Worm (Caenorhabditis elegans) whole organism, early embryonic: ENCODE results near the gene ttr-15.

Source experiments
- B0310.2 ChIP-seq: sonication (generic microtip); optimal IDR thresholded peaks from 2 replicates; lab custom pipeline; 2016; ENCODE audit warnings: mild to moderate bottlenecking, missing genetic modification characterization, missing compliant biosample characterization
- F13C5.2 ChIP-seq: sonication (generic microtip); optimal IDR thresholded peaks from 2 replicates; lab custom pipeline; 2017; ENCODE audit warnings: mild to moderate bottlenecking, missing genetic modification characterization, inconsistent platforms, missing compliant biosample characterization
- aly-1 ChIP-seq: sonication (generic microtip); optimal IDR thresholded peaks from 2 replicates; lab custom pipeline; 2016; ENCODE audit warnings: missing genetic modification characterization, missing compliant biosample characterization
- ama-1 ChIP-seq: fragments of 150-350 bp; optimal IDR thresholded peaks from 2 replicates; lab custom pipeline; 2014
- ceh-13 ChIP-seq: fragments of 200-800 bp; sonication (Bioruptor generic); optimal IDR thresholded peaks from 2 replicates; lab custom pipeline; 2018; ENCODE audit warnings: mild to moderate bottlenecking, missing genetic modification characterization, missing compliant biosample characterization
- ceh-36 ChIP-seq: sonication (generic microtip); optimal IDR thresholded peaks from 2 replicates; lab custom pipeline; 2016; ENCODE audit warnings: missing genetic modification characterization, inconsistent platforms, missing compliant biosample characterization
- ets-7 ChIP-seq: sonication (generic microtip); optimal IDR thresholded peaks from 2 replicates; lab custom pipeline; 2016; ENCODE audit warnings: missing genotype, missing genetic modification characterization, missing compliant biosample characterization
- flt-1 ChIP-seq: fragments of 200-800 bp; sonication (Bioruptor generic); IDR thresholded peaks from 2 replicates; pipeline ENCODE4 v1.3.6; 2022; ENCODE audit warnings: missing genetic modification characterization, missing compliant biosample characterization
- hmbx-1 ChIP-seq: sonication (generic microtip); optimal IDR thresholded peaks from 2 replicates; lab custom pipeline; 2016; ENCODE audit warnings: mild to moderate bottlenecking, missing genetic modification characterization, missing compliant biosample characterization
- hmg-4 ChIP-seq: fragments of 200-800 bp; sonication (Bioruptor generic); optimal IDR thresholded peaks from 2 replicates; lab custom pipeline; 2018; ENCODE audit warnings: mild to moderate bottlenecking, missing genetic modification characterization, missing compliant biosample characterization
- hnd-1 ChIP-seq: sonication (generic microtip); optimal IDR thresholded peaks from 2 replicates; lab custom pipeline; 2016; ENCODE audit warnings: missing genetic modification characterization, missing compliant biosample characterization
- pes-1 ChIP-seq: fragments of 200-800 bp; sonication (Bioruptor generic); IDR thresholded peaks from 2 replicates; pipeline ENCODE4 v1.3.6; 2022; ENCODE audit warnings: missing genetic modification reagents, missing genetic modification characterization, missing compliant biosample characterization
- scrt-1 ChIP-seq: fragments of 200-800 bp; sonication (Bioruptor generic); IDR thresholded peaks from 2 replicates; pipeline ENCODE4 v1.3.6; 2022; ENCODE audit warnings: missing genetic modification characterization, missing compliant biosample characterization
- sea-1 ChIP-seq: fragments of 200-800 bp; sonication (Bioruptor generic); conservative IDR thresholded peaks from 2 replicates; pipeline ENCODE4 v1.3.6; 2022; ENCODE audit warnings: missing genetic modification characterization, missing compliant biosample characterization
- tbx-11 ChIP-seq: fragments of 200-800 bp; sonication (Bioruptor generic); IDR thresholded peaks from 2 replicates; pipeline ENCODE4 v1.3.6; 2022; ENCODE audit warnings: missing genetic modification characterization, missing compliant biosample characterization
- tbx-37 ChIP-seq: fragments of 200-800 bp; sonication (Bioruptor generic); conservative IDR thresholded peaks from 2 replicates; pipeline ENCODE4 v1.3.6; 2022; ENCODE audit warnings: missing genetic modification reagents, missing genetic modification characterization, missing compliant biosample characterization
- tra-4 ChIP-seq: sonication (generic microtip); optimal IDR thresholded peaks from 2 replicates; lab custom pipeline; 2017; ENCODE audit warnings: missing genetic modification characterization, missing compliant biosample characterization

Gene ttr-15

ce11 chrIII:10305295-10305694 is 32.4 kb upstream of the ttr-15 start:
- no peak for TF ChIP-seq pes-1 (GFP tag; lab: Robert Waterston, UW)

DNA sequence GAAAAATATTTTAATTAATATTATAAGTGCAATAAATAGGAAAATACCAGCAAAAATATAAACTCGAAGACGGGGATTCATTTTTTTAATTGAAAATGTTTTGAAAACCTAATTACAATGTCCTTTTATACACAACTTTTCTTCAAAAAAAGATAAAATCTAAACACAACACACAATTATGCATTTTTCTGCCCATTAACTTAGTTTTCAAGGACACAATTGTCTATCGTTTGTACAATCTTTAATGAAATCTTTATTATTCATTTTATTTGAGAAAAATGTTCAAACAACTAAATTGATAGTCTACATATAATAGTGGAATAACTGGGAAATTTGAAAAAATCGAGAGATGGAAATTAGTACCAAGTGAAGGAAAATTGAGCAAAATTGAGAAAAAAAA is 31.6 kb upstream of the ttr-15 start, which contains the start of gene T07A5.1:
T07A5.1 (minus strand) TSS at position 149 of the 400 bp plus-strand sequence.
- no peak for TF ChIP-seq F13C5.2 (tag; lab: Kevin White, UChicago)
- TF ChIP-seq hmg-4 (GFP tag; lab: Kevin White, UChicago): no peak
- no peak for TF ChIP-seq hmbx-1 (tag; lab: Kevin White, UChicago)
- no peak for TF ChIP-seq ceh-13 (GFP tag; lab: Kevin White, UChicago)
- TF ChIP-seq ama-1 (lab: Kevin White, UChicago): no peak
- no peak for TF ChIP-seq B0310.2
- no peak for TF ChIP-seq tbx-11 (GFP tag; lab: Robert Waterston, UW)
- TF ChIP-seq ceh-36 (tag; lab: Kevin White, UChicago): no peak
- TF ChIP-seq flt-1: no peak
- no peak for TF ChIP-seq tra-4
- no peak for TF ChIP-seq aly-1 (tag; lab: Kevin White, UChicago)
- TF ChIP-seq tbx-37: no peak

- TF ChIP-seq tra-4 (no peak), hmg-4 (GFP tag; lab: Kevin White, UChicago) (no peak), ets-7 (tag; lab: Kevin White, UChicago) (no peak), B0310.2 (no peak), ama-1 (lab: Kevin White, UChicago) (no peak), aly-1 (tag; lab: Kevin White, UChicago) (no peak), tbx-37 (no peak), sea-1 (no peak), pes-1 (GFP tag; lab: Robert Waterston, UW) (no peak), ceh-13 (GFP tag; lab: Kevin White, UChicago) (no peak), hmbx-1 (tag; lab: Kevin White, UChicago) (no peak)
Measured at ce11 chrIII:10311016-10311415, 26.6 kb upstream of the ttr-15 start, which contains the start of gene T07A5.7. Gene T07A5.7, minus strand, starts transcription at chrIII:10311116.

DNA sequence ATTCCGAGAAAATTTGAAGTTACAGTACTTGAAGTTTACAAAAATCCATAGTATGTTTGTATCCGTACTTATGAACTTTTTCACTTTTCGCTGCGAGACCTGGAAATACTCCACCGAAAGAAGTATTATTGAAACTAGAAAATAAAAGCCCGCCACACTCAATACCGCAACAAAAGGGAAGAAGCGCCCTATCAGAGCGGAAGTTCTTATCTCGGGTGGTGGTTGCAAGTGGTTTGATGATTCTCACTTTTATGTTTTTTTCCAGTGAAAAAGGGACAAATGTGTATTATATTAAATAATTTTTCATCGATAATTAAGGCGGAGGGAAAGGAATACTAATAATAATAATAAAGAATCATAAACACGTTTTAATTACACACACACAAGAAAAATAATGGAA is 23.4 kb upstream of the ttr-15 start:
- TF ChIP-seq sea-1: no peak
- no peak for TF ChIP-seq ceh-36 (tag; lab: Kevin White, UChicago)
- no peak for TF ChIP-seq aly-1 (tag; lab: Kevin White, UChicago)
- TF ChIP-seq tra-4: no peak
- TF ChIP-seq hmbx-1 (tag; lab: Kevin White, UChicago): no peak

DNA sequence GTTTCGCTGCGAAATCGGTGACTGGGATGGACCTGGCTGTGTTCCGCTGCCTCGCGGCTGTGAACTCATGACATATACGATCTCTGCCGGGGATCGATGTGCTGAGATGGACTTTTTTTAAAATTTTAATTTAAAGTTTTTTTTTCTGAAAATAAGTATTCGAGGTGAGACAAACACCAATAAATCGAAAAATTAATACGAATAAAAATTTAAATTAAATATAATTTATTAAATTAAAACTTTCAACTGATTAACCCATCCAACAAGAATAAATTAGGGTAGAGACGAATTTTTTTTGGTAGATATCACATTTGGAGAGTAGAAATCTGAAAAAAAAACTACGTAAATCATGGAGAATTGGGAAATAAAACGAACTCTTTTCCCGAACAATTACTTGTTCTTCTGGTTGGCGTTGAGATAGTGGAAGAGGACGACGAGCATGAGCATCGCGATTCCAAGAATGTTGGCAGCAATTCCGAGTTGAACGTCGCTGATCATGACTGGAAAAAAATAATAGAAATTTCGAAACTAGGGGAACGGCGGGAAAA is 19.5 kb upstream of the ttr-15 start, which contains the start of the genes unc-50 and ostf-4:
unc-50 (minus strand) TSS at position 101 of the 548 bp plus-strand sequence.
ostf-4 (minus strand) TSS at position 498 of the 548 bp plus-strand sequence.
- TF ChIP-seq hmbx-1 (tag; lab: Kevin White, UChicago) (no peak), hnd-1 (no peak), aly-1 (tag; lab: Kevin White, UChicago) (no peak), scrt-1 (no peak), ceh-13 (GFP tag; lab: Kevin White, UChicago) (no peak), B0310.2 (no peak), ceh-36 (tag; lab: Kevin White, UChicago) (no peak), F13C5.2 (tag; lab: Kevin White, UChicago) (no peak), flt-1 (no peak), tbx-11 (GFP tag; lab: Robert Waterston, UW) (no peak), hmg-4 (GFP tag; lab: Kevin White, UChicago) (no peak), sea-1 (no peak), ama-1 (lab: Kevin White, UChicago) (no peak), ets-7 (tag; lab: Kevin White, UChicago) (no peak), pes-1 (GFP tag; lab: Robert Waterston, UW) (no peak), tbx-37 (no peak), tra-4 (no peak)

DNA sequence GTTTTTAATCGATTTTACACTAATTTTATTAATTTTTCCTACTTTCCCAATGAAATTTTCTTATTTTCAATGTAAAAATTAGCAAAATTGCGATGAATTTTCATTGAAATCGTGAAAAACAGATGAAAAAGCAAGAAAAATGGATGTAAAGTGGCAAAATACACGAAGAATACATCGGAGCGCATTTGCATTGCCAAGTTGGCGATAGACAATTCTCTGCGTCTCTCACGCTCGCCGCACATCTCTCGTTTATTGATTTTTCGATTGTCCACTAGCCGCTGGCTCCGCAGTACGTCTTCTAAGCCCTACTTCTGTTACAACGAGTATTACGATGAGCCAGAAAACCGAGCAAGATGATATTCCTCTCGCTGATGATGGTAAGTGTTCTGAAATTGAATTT is 18.9 kb upstream of the ttr-15 start, which contains the start of gene unc-69:
unc-69 (plus strand) TSS at position 185 of the 400 bp plus-strand sequence.
- TF ChIP-seq aly-1 (tag; lab: Kevin White, UChicago): no peak
- TF ChIP-seq ama-1 (lab: Kevin White, UChicago): no peak
- TF ChIP-seq tra-4: no peak
- TF ChIP-seq sea-1: no peak

DNA sequence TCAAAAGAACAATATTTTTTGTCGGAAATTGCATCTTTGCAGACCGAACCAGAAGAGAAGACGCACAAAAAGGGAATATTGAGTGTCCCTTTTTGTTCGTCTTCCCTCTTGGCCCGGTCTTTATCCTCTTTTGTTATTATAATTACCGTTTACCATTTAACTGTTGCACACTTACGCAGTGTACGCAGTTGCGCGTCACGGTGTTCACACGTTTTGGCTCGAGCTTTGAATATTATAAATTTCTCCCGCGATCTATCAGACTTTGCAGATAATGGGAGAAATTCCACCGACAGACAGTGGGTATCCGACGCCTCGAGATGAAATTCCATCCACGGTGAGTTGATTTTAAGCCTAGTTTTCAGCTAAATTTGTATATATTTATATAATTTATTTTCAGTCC is 16.9 kb upstream of the ttr-15 start, which contains the start of gene sas-7:
sas-7 (plus strand) TSS at position 232 of the 400 bp plus-strand sequence.
- TF ChIP-seq tbx-11 (GFP tag; lab: Robert Waterston, UW) (no peak), ceh-13 (GFP tag; lab: Kevin White, UChicago) (no peak), ets-7 (tag; lab: Kevin White, UChicago) (no peak)

ce11 chrIII:10326327-10326726 is 11.3 kb upstream of the ttr-15 start:
- no peak for TF ChIP-seq ceh-13 (GFP tag; lab: Kevin White, UChicago)
- no peak for TF ChIP-seq aly-1 (tag; lab: Kevin White, UChicago)
- TF ChIP-seq ceh-36 (tag; lab: Kevin White, UChicago): no peak
- TF ChIP-seq sea-1: no peak
- no peak for TF ChIP-seq F13C5.2 (tag; lab: Kevin White, UChicago)
- TF ChIP-seq ets-7 (tag; lab: Kevin White, UChicago): no peak
- TF ChIP-seq ama-1 (lab: Kevin White, UChicago): no peak
- no peak for TF ChIP-seq B0310.2
